Fruit fly (Drosophila melanogaster): ENCODE measurements around the gene mael.
A peak's percentile ranks its signal among the peaks of the same experiment; 100 is the strongest.

The mael gene

dm6 chr3L:22741389-22742120 lies 20.6 kb downstream of the mael start, which contains the start of gene CG7369 (continued):
- TF ChIP-seq CG18619 (GFP tag; optimal IDR thresholded peaks at IDR 0.05) (peak; percentile 89), MBD-R2 (GFP tag; IDR thresholded peaks at IDR 0.05) (peak; percentile 60), unc-4 (GFP tag; IDR thresholded peaks at IDR 0.05; ENCODE audit: partially characterized antibody) (peak; percentile 83), eve (GFP tag; optimal IDR thresholded peaks at IDR 0.05) (no peak), Rx (GFP tag; IDR thresholded peaks at IDR 0.05) (peak; percentile 62), slou (GFP tag; optimal IDR thresholded peaks at IDR 0.05) (peak; percentile 76), Neu2 (GFP tag; optimal IDR thresholded peaks at IDR 0.05; ENCODE audit: borderline replicate concordance) (no peak), pho (GFP tag; optimal IDR thresholded peaks at IDR 0.05) (peak; percentile 83), bigmax (GFP tag; optimal IDR thresholded peaks at IDR 0.05) (no peak), sug (tag; optimal IDR thresholded peaks at IDR 0.05) (peak; percentile 88), tap (tag; optimal IDR thresholded peaks at IDR 0.05) (peak; percentile 24), CG3407 (GFP tag; optimal IDR thresholded peaks at IDR 0.05) (peak; percentile 57), CG10274 (GFP tag; optimal IDR thresholded peaks at IDR 0.05) (peak; percentile 62), CG30403 (GFP tag; optimal IDR thresholded peaks at IDR 0.05) (peak; percentile 96), TFAM (GFP tag; optimal IDR thresholded peaks at IDR 0.05) (no peak), br (optimal IDR thresholded peaks at IDR 0.05) (no peak), CG6272 (GFP tag; IDR thresholded peaks at IDR 0.05) (peak; percentile 75), CG7271 (tag; optimal IDR thresholded peaks at IDR 0.05) (peak; percentile 42), CG15073 (GFP tag; optimal IDR thresholded peaks at IDR 0.05) (no peak), CG9797 (GFP tag; optimal IDR thresholded peaks at IDR 0.05) (peak; percentile 54), CG33557 (GFP tag; optimal IDR thresholded peaks at IDR 0.05) (peak; percentile 73), CG17361 (GFP tag; IDR thresholded peaks at IDR 0.05) (peak; percentile 93), nom (GFP tag; optimal IDR thresholded peaks at IDR 0.05) (peak; percentile 39), CG17912 (GFP tag; optimal IDR thresholded peaks at IDR 0.05) (no peak), HHEX (GFP tag; optimal IDR thresholded peaks at IDR 0.05) (peak; percentile 80), az2 (GFP tag; optimal IDR thresholded peaks at IDR 0.05) (peak; percentile 82), gem (tag; optimal IDR thresholded peaks at IDR 0.05) (peak; percentile 85), CG12391 (tag; optimal IDR thresholded peaks at IDR 0.05) (peak; percentile 87), CG8765 (GFP tag; IDR thresholded peaks at IDR 0.05) (peak; percentile 85), ftz-f1 (GFP tag; optimal IDR thresholded peaks at IDR 0.05) (peak; percentile 34), nmo (GFP tag; optimal IDR thresholded peaks at IDR 0.05) (peak; percentile 89), CG17359 (tag; optimal IDR thresholded peaks at IDR 0.05) (peak; percentile 65), danr (GFP tag; IDR thresholded peaks at IDR 0.05) (peak; percentile 24; the same call in 1 of the 2 replicates), gsb (GFP tag; IDR thresholded peaks at IDR 0.05) (peak; percentile 64), nerfin-2 (GFP tag; IDR thresholded peaks at IDR 0.05; ENCODE audit: partially characterized antibody) (peak; percentile 59), CG15011 (GFP tag; optimal IDR thresholded peaks at IDR 0.05) (peak; percentile 80), E2f2 (GFP tag; IDR thresholded peaks at IDR 0.05) (peak; percentile 68), Trl (optimal IDR thresholded peaks at IDR 0.05) (no peak), Trl (GFP tag; optimal IDR thresholded peaks at IDR 0.05) (peak; percentile 76), Hr39 (optimal IDR thresholded peaks at IDR 0.05) (peak; percentile 58), Ets65A (GFP tag) (peak; percentile 98), CG31441 (GFP tag; IDR thresholded peaks at IDR 0.05) (peak; percentile 78), exex (tag; optimal IDR thresholded peaks at IDR 0.05) (peak; percentile 29), Atf6 (GFP tag; IDR thresholded peaks at IDR 0.05) (peak; percentile 77), Opbp (GFP tag; IDR thresholded peaks at IDR 0.05; ENCODE audit: partially characterized antibody) (peak; percentile 53; the same call in 2 of the 3 replicates), Mes4 (GFP tag; optimal IDR thresholded peaks at IDR 0.05) (no peak), CG11093 (GFP tag; IDR thresholded peaks at IDR 0.05) (peak; percentile 66; the same call in 2 of the 3 replicates), H2.0 (GFP tag; IDR thresholded peaks at IDR 0.05) (peak; percentile 49), D (optimal IDR thresholded peaks at IDR 0.05) (no peak), D (GFP tag; optimal IDR thresholded peaks at IDR 0.05) (peak; percentile 81), inv (GFP tag; IDR thresholded peaks at IDR 0.05; ENCODE audit: partially characterized antibody) (peak; percentile 73)

Measured in whole organism, embryonic.